Worm (Caenorhabditis elegans) whole organism, midembryonic: ENCODE data around the gene C14C6.13.

Experiments
- T22C8.4 ChIP-seq: fragments of 200-800 bp; sonication (Bioruptor generic); IDR thresholded peaks from 2 replicates; pipeline ENCODE4 v1.3.6; 2022; ENCODE audit warnings: missing genetic modification characterization, missing compliant biosample characterization
- flt-1 ChIP-seq: fragments of 200-800 bp; sonication (Bioruptor generic); IDR thresholded peaks from 2 replicates; pipeline ENCODE4 v1.3.6; 2022; ENCODE audit warnings: missing genetic modification characterization, missing compliant biosample characterization
- klf-2 ChIP-seq: fragments of 200-800 bp; sonication (Bioruptor generic); conservative IDR thresholded peaks from 2 replicates; pipeline ENCODE4 v1.3.6; 2022; ENCODE audit warnings: missing genetic modification reagents, missing genetic modification characterization, missing compliant biosample characterization
- tab-1 ChIP-seq: fragments of 200-800 bp; sonication (Bioruptor generic); IDR thresholded peaks from 2 replicates; pipeline ENCODE4 v1.3.6; 2022; ENCODE audit warnings: missing genetic modification characterization, missing compliant biosample characterization
- ztf-23 ChIP-seq: fragments of 200-800 bp; sonication (Bioruptor generic); IDR thresholded peaks from 2 replicates; pipeline ENCODE4 v1.3.6; 2022; ENCODE audit warnings: missing genetic modification reagents, missing genetic modification characterization, missing compliant biosample characterization
- ztf-29 ChIP-seq: fragments of 200-800 bp; sonication (Bioruptor generic); IDR thresholded peaks from 2 replicates; pipeline ENCODE4 v1.3.6; 2022; ENCODE audit warnings: missing genetic modification reagents, missing genetic modification characterization, missing compliant biosample characterization

ce11 chrV:562834-563233, 11.7 kb downstream of the C14C6.13 start, which contains the start of gene C14C6.2:
- TF ChIP-seq ztf-29 (GFP tag; lab: Robert Waterston, UW) (no peak), T22C8.4 (GFP tag; lab: Robert Waterston, UW) (no peak), flt-1 (GFP tag; lab: Robert Waterston, UW) (no peak), ztf-23 (GFP tag; lab: Robert Waterston, UW) (no peak), klf-2 (GFP tag; lab: Robert Waterston, UW) (no peak), tab-1 (no peak)
